Fruit fly (Drosophila melanogaster): ENCODE measurements around the gene kar.

DNA sequence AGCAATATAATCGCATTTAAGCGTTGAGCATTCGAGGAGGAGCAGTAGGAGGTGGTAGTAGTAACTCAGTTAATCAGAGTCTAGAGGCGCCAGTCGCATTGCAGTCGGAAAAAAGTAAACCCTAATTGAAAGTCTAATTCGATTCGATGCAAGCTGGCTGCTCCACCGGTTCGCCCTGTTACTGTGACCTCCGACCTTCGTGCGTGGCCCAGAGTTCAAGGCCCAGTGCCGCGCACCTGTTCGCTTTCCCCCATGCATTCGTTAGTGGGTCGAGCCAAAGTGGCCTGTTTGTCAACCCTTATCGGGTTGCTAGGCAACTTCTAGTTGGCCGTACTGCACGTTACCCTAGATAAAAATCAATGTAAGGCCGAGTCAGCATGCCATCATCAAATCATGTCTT is 11.3 kb upstream of the kar start:
- TF ChIP-seq Mes4 (GFP tag; optimal IDR thresholded peaks at IDR 0.05) (no peak), CG7987 (GFP tag; optimal IDR thresholded peaks at IDR 0.05) (no peak), ham (GFP tag; IDR thresholded peaks at IDR 0.05) (no peak), Ptx1 (GFP tag; IDR thresholded peaks at IDR 0.05) (no peak), CG6765 (GFP tag; optimal IDR thresholded peaks at IDR 0.05) (no peak), CG18764 (GFP tag; optimal IDR thresholded peaks at IDR 0.05) (no peak), sima (GFP tag; optimal IDR thresholded peaks at IDR 0.05) (no peak), CG12219 (GFP tag; optimal IDR thresholded peaks at IDR 0.05) (no peak), chn (GFP tag; optimal IDR thresholded peaks at IDR 0.05) (no peak), cad (GFP tag; optimal IDR thresholded peaks at IDR 0.05) (no peak)
